7 fruit fly cellular contexts compared by ENCODE assay signal in genomic region chr3L:6789788-6790325, dm6.
TF ChIP-seq lines count a peak whose summit lies in the region.

Gene vvl, plus strand, starts transcription at chr3L:6790158.

- TF ChIP-seq CTCF in S2 (optimal IDR thresholded peaks at IDR 0.05; lab: Kevin White, UChicago): peak; percentile 52 to 64
- peak; percentile 82 for TF ChIP-seq CTCF in whole organism, embryonic (GFP tag; optimal IDR thresholded peaks at IDR 0.05; lab: Kevin White, UChicago)

TF ChIP-seq in whole organism, 6 proteins besides CTCF, POLR2A, EP300 and RAD21:
- TF ChIP-seq CG8478 (optimal IDR thresholded peaks at IDR 0.05; lab: Kevin White, UChicago) (peak; percentile 45), EcR (GFP tag; optimal IDR thresholded peaks at IDR 0.05; lab: Kevin White, UChicago) (no peak)

TF ChIP-seq in whole organism, adult, 20 proteins besides CTCF, POLR2A, EP300 and RAD21:
- TF ChIP-seq Crg-1 (GFP tag; optimal IDR thresholded peaks at IDR 0.05; lab: Kevin White, UChicago): no peak
- no peak for TF ChIP-seq ovo (GFP tag; optimal IDR thresholded peaks at IDR 0.05; lab: Kevin White, UChicago)
- TF ChIP-seq CG7045 (GFP tag; optimal IDR thresholded peaks at IDR 0.05; lab: Kevin White, UChicago): no peak
- TF ChIP-seq Hr96 (GFP tag; optimal IDR thresholded peaks at IDR 0.05; lab: Kevin White, UChicago): peak; percentile 6

TF ChIP-seq in whole organism, embryonic, 481 proteins besides CTCF, POLR2A, EP300 and RAD21 (continues in another document):
- TF ChIP-seq CG10543 (GFP tag; optimal IDR thresholded peaks at IDR 0.05; lab: Kevin White, UChicago) (peak; percentile 27), CG17912 (GFP tag; optimal IDR thresholded peaks at IDR 0.05; lab: Kevin White, UChicago) (no peak), CG17359 (tag; optimal IDR thresholded peaks at IDR 0.05; lab: Kevin White, UChicago) (no peak), bsh (GFP tag; optimal IDR thresholded peaks at IDR 0.05; lab: Kevin White, UChicago) (peak in 1 of 2 experiments; percentile 9), D19B (GFP tag; optimal IDR thresholded peaks at IDR 0.05; lab: Kevin White, UChicago) (no peak), Hmr (GFP tag; optimal IDR thresholded peaks at IDR 0.05; lab: Kevin White, UChicago) (peak; percentile 22), CG8290 (GFP tag; optimal IDR thresholded peaks at IDR 0.05; lab: Kevin White, UChicago) (no peak), CG8290 (tag; optimal IDR thresholded peaks at IDR 0.05; lab: Kevin White, UChicago) (peak in 1 of 2 experiments; percentile 37), cas (GFP tag; IDR thresholded peaks at IDR 0.05; lab: Robert Waterston, UW) (no peak), gro (GFP tag; optimal IDR thresholded peaks at IDR 0.05; lab: Kevin White, UChicago) (peak; percentile 5), cad (GFP tag; optimal IDR thresholded peaks at IDR 0.05; lab: Kevin White, UChicago) (peak; percentile 9), Gsc (GFP tag; IDR thresholded peaks at IDR 0.05; lab: Robert Waterston, UW) (no peak), croc (GFP tag; conservative IDR thresholded peaks at IDR 0.05; lab: Robert Waterston, UW) (no peak), twi (tag; optimal IDR thresholded peaks at IDR 0.05; lab: Kevin White, UChicago) (peak; percentile 55), Nf-YA (GFP tag; IDR thresholded peaks at IDR 0.05; lab: Robert Waterston, UW) (peak; percentile 93), lab (GFP tag; optimal IDR thresholded peaks at IDR 0.05; lab: Kevin White, UChicago) (peak; percentile 30), CG16779 (GFP tag; IDR thresholded peaks at IDR 0.05; lab: Robert Waterston, UW) (no peak), fd96Cb (tag; optimal IDR thresholded peaks at IDR 0.05; lab: Kevin White, UChicago) (no peak), nerfin-1 (tag; optimal IDR thresholded peaks at IDR 0.05; lab: Kevin White, UChicago) (peak; percentile 94), jigr1 (GFP tag; IDR thresholded peaks at IDR 0.05; lab: Robert Waterston, UW) (no peak), Doc2 (GFP tag; IDR thresholded peaks at IDR 0.05; lab: Robert Waterston, UW) (no peak), CG15479 (GFP tag; optimal IDR thresholded peaks at IDR 0.05; lab: Kevin White, UChicago) (no peak)

TF ChIP-seq in whole organism, prepupa, 60 proteins besides CTCF, POLR2A, EP300 and RAD21 (continues in another document):
- no peak for TF ChIP-seq pdm3 (GFP tag; optimal IDR thresholded peaks at IDR 0.05; lab: Kevin White, UChicago)
- TF ChIP-seq vri (GFP tag; optimal IDR thresholded peaks at IDR 0.05; lab: Kevin White, UChicago): no peak
- no peak for TF ChIP-seq Smox (GFP tag; optimal IDR thresholded peaks at IDR 0.05; lab: Kevin White, UChicago)
- no peak for TF ChIP-seq Gug (GFP tag; IDR thresholded peaks at IDR 0.05; lab: Robert Waterston, UW)
- TF ChIP-seq CG8119 (GFP tag; IDR thresholded peaks at IDR 0.05; lab: Robert Waterston, UW): no peak; the same call in 2 of the 3 replicates
- peak; percentile 7 for TF ChIP-seq Ets96B (tag; optimal IDR thresholded peaks at IDR 0.05; lab: Kevin White, UChicago)
- peak; percentile 13 for TF ChIP-seq CG1621 (tag; optimal IDR thresholded peaks at IDR 0.05; lab: Kevin White, UChicago)
- TF ChIP-seq OdsH (GFP tag; optimal IDR thresholded peaks at IDR 0.05; lab: Kevin White, UChicago): no peak
- peak; percentile 64 for TF ChIP-seq CG6163 (GFP tag; IDR thresholded peaks at IDR 0.05; lab: Robert Waterston, UW)
- peak; percentile 7 for TF ChIP-seq CG8319 (GFP tag; optimal IDR thresholded peaks at IDR 0.05; lab: Kevin White, UChicago)
- no peak for TF ChIP-seq salr (GFP tag; optimal IDR thresholded peaks at IDR 0.05; lab: Kevin White, UChicago)
- TF ChIP-seq CG31627 (GFP tag; optimal IDR thresholded peaks at IDR 0.05; lab: Kevin White, UChicago): no peak
- no peak for TF ChIP-seq lz (GFP tag; optimal IDR thresholded peaks at IDR 0.05; lab: Kevin White, UChicago)
- TF ChIP-seq CG6792 (GFP tag; optimal IDR thresholded peaks at IDR 0.05; lab: Kevin White, UChicago): no peak
- peak; percentile 43 for TF ChIP-seq CG6808 (GFP tag; optimal IDR thresholded peaks at IDR 0.05; lab: Kevin White, UChicago)
- TF ChIP-seq CG3032 (tag; optimal IDR thresholded peaks at IDR 0.05; lab: Kevin White, UChicago): peak; percentile 6
- TF ChIP-seq Blimp-1 (GFP tag; optimal IDR thresholded peaks at IDR 0.05; lab: Kevin White, UChicago): no peak
- no peak for TF ChIP-seq CG34406 (GFP tag; optimal IDR thresholded peaks at IDR 0.05; lab: Kevin White, UChicago)
- TF ChIP-seq Met (GFP tag; optimal IDR thresholded peaks at IDR 0.05; lab: Kevin White, UChicago): no peak
- peak; percentile 2 for TF ChIP-seq spab (GFP tag; optimal IDR thresholded peaks at IDR 0.05; lab: Kevin White, UChicago)
- TF ChIP-seq esn (GFP tag; optimal IDR thresholded peaks at IDR 0.05; lab: Kevin White, UChicago): peak; percentile 5
- no peak for TF ChIP-seq svp (GFP tag; lab: Kevin White, UChicago)
- TF ChIP-seq Eip75B (GFP tag; optimal IDR thresholded peaks at IDR 0.05; lab: Kevin White, UChicago): no peak

TF ChIP-seq in whole organism, pupa, 21 proteins besides CTCF, POLR2A, EP300 and RAD21:
- TF ChIP-seq CG4496 (GFP tag; IDR thresholded peaks at IDR 0.05; lab: Robert Waterston, UW): peak; percentile 81
- peak; percentile 59; the same call in 1 of the 2 replicates for TF ChIP-seq CG12605 (GFP tag; IDR thresholded peaks at IDR 0.05; lab: Robert Waterston, UW)
- peak; percentile 7 for TF ChIP-seq CG14655 (GFP tag; optimal IDR thresholded peaks at IDR 0.05; lab: Kevin White, UChicago)
- peak; percentile 56; the same call in 1 of the 3 replicates for TF ChIP-seq fd96Ca (GFP tag; IDR thresholded peaks at IDR 0.05; lab: Robert Waterston, UW)
- peak; percentile 3 for TF ChIP-seq CG8159 (tag; optimal IDR thresholded peaks at IDR 0.05; lab: Kevin White, UChicago)
- TF ChIP-seq CG13204 (GFP tag; optimal IDR thresholded peaks at IDR 0.05; lab: Kevin White, UChicago): peak; percentile 87
- TF ChIP-seq Snoo (tag; optimal IDR thresholded peaks at IDR 0.05; lab: Kevin White, UChicago): peak; percentile 4
- TF ChIP-seq CG32121 (GFP tag; IDR thresholded peaks at IDR 0.05; lab: Robert Waterston, UW): peak; percentile 64; the same call in 1 of the 2 replicates
- TF ChIP-seq Ets98B (GFP tag; IDR thresholded peaks at IDR 0.05; lab: Robert Waterston, UW): peak; percentile 47
- TF ChIP-seq rn (GFP tag; IDR thresholded peaks at IDR 0.05; lab: Robert Waterston, UW): no peak
- no peak for TF ChIP-seq Pif1B (GFP tag; optimal IDR thresholded peaks at IDR 0.05; lab: Kevin White, UChicago)
- TF ChIP-seq CG15710 (tag; optimal IDR thresholded peaks at IDR 0.05; lab: Kevin White, UChicago): peak; percentile 28
- TF ChIP-seq Pif1A (GFP tag; optimal IDR thresholded peaks at IDR 0.05; lab: Kevin White, UChicago): no peak

TF ChIP-seq in whole organism, wandering third instar larva, 38 proteins besides CTCF, POLR2A, EP300 and RAD21:
- TF ChIP-seq lola (GFP tag; optimal IDR thresholded peaks at IDR 0.05; lab: Kevin White, UChicago) (no peak), tai (GFP tag; optimal IDR thresholded peaks at IDR 0.05; lab: Kevin White, UChicago) (no peak), brk (GFP tag; optimal IDR thresholded peaks at IDR 0.05; lab: Kevin White, UChicago) (no peak), Jra (GFP tag; optimal IDR thresholded peaks at IDR 0.05; lab: Kevin White, UChicago) (no peak), jim (GFP tag; optimal IDR thresholded peaks at IDR 0.05; lab: Kevin White, UChicago) (peak; percentile 59), Hr83 (GFP tag; optimal IDR thresholded peaks at IDR 0.05; lab: Kevin White, UChicago; ENCODE audit: poor library complexity, severe bottlenecking) (peak; percentile 69), CrebA (GFP tag; optimal IDR thresholded peaks at IDR 0.05; lab: Kevin White, UChicago; ENCODE audit: borderline replicate concordance) (peak; percentile 13), psq (GFP tag; optimal IDR thresholded peaks at IDR 0.05; lab: Kevin White, UChicago) (no peak), Vsx2 (GFP tag; optimal IDR thresholded peaks at IDR 0.05; lab: Kevin White, UChicago; ENCODE audit: partially characterized antibody) (peak; percentile 85), dl (GFP tag; optimal IDR thresholded peaks at IDR 0.05; lab: Kevin White, UChicago; ENCODE audit: insufficient read depth in 1 of 2, partially characterized antibody in 2 of 2) (peak in 1 of 2 experiments; percentile 41), Dif (GFP tag; optimal IDR thresholded peaks at IDR 0.05; lab: Kevin White, UChicago; ENCODE audit: partially characterized antibody) (peak; percentile 87), Abd-B (GFP tag; optimal IDR thresholded peaks at IDR 0.05; lab: Kevin White, UChicago) (no peak)
